Worm (Caenorhabditis elegans) whole organism, L2 larva: ENCODE data around the gene lir-3.

Source experiments
- C34F6.9 ChIP-seq: fragments of 150-350 bp; optimal IDR thresholded peaks from 2 replicates; lab custom pipeline; 2014; ENCODE audit warnings: missing biosample characterization, missing genetic modification characterization
- F13H6.1 ChIP-seq: sonication (generic microtip); optimal IDR thresholded peaks from 2 replicates; lab custom pipeline; 2016; ENCODE audit warnings: missing genetic modification characterization, missing compliant biosample characterization
- R02D3.7 ChIP-seq: fragments of 150-350 bp; optimal IDR thresholded peaks from 2 replicates; lab custom pipeline; 2014; ENCODE audit warnings: missing biosample characterization, missing genetic modification characterization
- ZK546.5 ChIP-seq: sonication (generic microtip); optimal IDR thresholded peaks from 2 replicates; lab custom pipeline; 2017; ENCODE audit warnings: missing biosample characterization, missing genetic modification characterization
- alr-1 ChIP-seq: fragments of 150-350 bp; optimal IDR thresholded peaks from 2 replicates; lab custom pipeline; 2014; ENCODE audit warnings: missing biosample characterization, missing genetic modification characterization
- aly-2 ChIP-seq: fragments of 150-350 bp; optimal IDR thresholded peaks from 2 replicates; lab custom pipeline; 2014; ENCODE audit warnings: missing biosample characterization, missing genetic modification characterization
- ama-1 ChIP-seq: fragments of 150-350 bp; optimal IDR thresholded peaks from 2 replicates; lab custom pipeline; 2018; ENCODE audit warnings: inconsistent platforms
- blmp-1 ChIP-seq: sonication (generic microtip); optimal IDR thresholded peaks from 2 replicates; lab custom pipeline; 2017; ENCODE audit warnings: missing genetic modification characterization, mild to moderate bottlenecking, missing compliant biosample characterization, antibody characterized with exemption, moderate library complexity; ENCODE audit not compliant: insufficient read depth
- ceh-16 ChIP-seq: fragments of 150-350 bp; optimal IDR thresholded peaks from 2 replicates; lab custom pipeline; 2014; ENCODE audit warnings: missing biosample characterization, missing genetic modification characterization
- ceh-82 ChIP-seq: fragments of 150-350 bp; optimal IDR thresholded peaks from 2 replicates; lab custom pipeline; 2014; ENCODE audit warnings: missing biosample characterization, missing genetic modification characterization
- crh-2 ChIP-seq: sonication (generic microtip); optimal IDR thresholded peaks from 2 replicates; lab custom pipeline; 2017; ENCODE audit warnings: missing biosample characterization, missing genetic modification characterization
- dmd-4 ChIP-seq: sonication (generic microtip); optimal IDR thresholded peaks from 2 replicates; lab custom pipeline; 2017; ENCODE audit warnings: missing biosample characterization, missing genetic modification characterization
- egl-27 ChIP-seq: sonication (generic microtip); optimal IDR thresholded peaks from 3 replicates; lab custom pipeline; 2017; ENCODE audit warnings: missing biosample characterization, missing genetic modification reagents, missing genetic modification characterization
- elt-1 ChIP-seq: fragments of 150-350 bp; optimal IDR thresholded peaks from 2 replicates; lab custom pipeline; 2014; ENCODE audit warnings: missing biosample characterization, missing genetic modification characterization
- elt-3 ChIP-seq: sonication (generic microtip); optimal IDR thresholded peaks from 2 replicates; lab custom pipeline; 2017; ENCODE audit warnings: missing biosample characterization, missing genetic modification characterization
- fos-1 ChIP-seq: fragments of 150-350 bp; optimal IDR thresholded peaks from 2 replicates; lab custom pipeline; 2014; ENCODE audit warnings: missing biosample characterization, missing genetic modification characterization
- gmeb-1 ChIP-seq: fragments of 150-350 bp; optimal IDR thresholded peaks from 2 replicates; lab custom pipeline; 2014; ENCODE audit warnings: missing biosample characterization, missing genetic modification characterization
- lin-11 ChIP-seq: fragments of 150-350 bp; sonication (generic microtip); optimal IDR thresholded peaks from 2 replicates; lab custom pipeline; 2014; ENCODE audit warnings: missing biosample characterization, missing genetic modification characterization, inconsistent platforms, mixed read lengths
- lin-13 ChIP-seq: fragments of 150-350 bp; optimal IDR thresholded peaks from 2 replicates; lab custom pipeline; 2014; ENCODE audit warnings: missing biosample characterization, missing genetic modification reagents, missing genetic modification characterization
- lin-39 ChIP-seq: fragments of 150-350 bp; optimal IDR thresholded peaks from 2 replicates; lab custom pipeline; 2014; ENCODE audit warnings: missing biosample characterization, missing genetic modification reagents, missing genetic modification characterization
- lsy-2 ChIP-seq, 2 experiments: fragments of 150-350 bp in 1 of 2; sonication (generic microtip) in 1 of 2; optimal IDR thresholded peaks; 2 replicates each; lab custom pipeline; 2014 to 2017; ENCODE audit warnings: missing biosample characterization in 2 of 2, missing genetic modification characterization in 2 of 2
- mab-5 ChIP-seq: fragments of 150-350 bp; optimal IDR thresholded peaks from 2 replicates; lab custom pipeline; 2014; ENCODE audit warnings: missing biosample characterization, missing genetic modification characterization
- mbf-1 ChIP-seq: sonication (generic microtip); optimal IDR thresholded peaks from 2 replicates; lab custom pipeline; 2017; ENCODE audit warnings: missing biosample characterization, missing genetic modification characterization
- mdl-1 ChIP-seq, 2 experiments: fragments of 150-350 bp in 1 of 2; sonication (generic microtip) in 1 of 2; optimal IDR thresholded peaks; 2 replicates each; lab custom pipeline; 2017; ENCODE audit warnings: missing biosample characterization in 2 of 2, missing genetic modification characterization in 2 of 2
- nhr-10 ChIP-seq: sonication (generic microtip); optimal IDR thresholded peaks from 2 replicates; lab custom pipeline; 2017; ENCODE audit warnings: missing biosample characterization, missing genetic modification characterization
- nhr-11 ChIP-seq: fragments of 150-350 bp; optimal IDR thresholded peaks from 2 replicates; lab custom pipeline; 2014; ENCODE audit warnings: missing biosample characterization, missing genetic modification characterization
- nhr-12 ChIP-seq: fragments of 150-350 bp; optimal IDR thresholded peaks from 2 replicates; lab custom pipeline; 2014; ENCODE audit warnings: missing biosample characterization, missing genetic modification characterization
- nhr-129 ChIP-seq: fragments of 150-350 bp; optimal IDR thresholded peaks from 2 replicates; lab custom pipeline; 2014; ENCODE audit warnings: missing biosample characterization, missing genetic modification characterization
- nhr-21 ChIP-seq: fragments of 150-350 bp; optimal IDR thresholded peaks from 2 replicates; lab custom pipeline; 2014; ENCODE audit warnings: missing biosample characterization, missing genetic modification characterization
- nhr-23 ChIP-seq: fragments of 150-350 bp; optimal IDR thresholded peaks from 2 replicates; lab custom pipeline; 2014; ENCODE audit warnings: missing biosample characterization, missing genetic modification reagents, missing genetic modification characterization
- nhr-237 ChIP-seq: fragments of 150-350 bp; optimal IDR thresholded peaks from 2 replicates; lab custom pipeline; 2014; ENCODE audit warnings: missing biosample characterization, missing genetic modification characterization
- nhr-25 ChIP-seq: fragments of 150-350 bp; sonication (generic microtip); optimal IDR thresholded peaks from 3 replicates; lab custom pipeline; 2014; ENCODE audit warnings: missing biosample characterization, missing genetic modification characterization
- nhr-6 ChIP-seq: fragments of 150-350 bp; optimal IDR thresholded peaks from 2 replicates; lab custom pipeline; 2014; ENCODE audit warnings: missing biosample characterization, missing genetic modification characterization
- nhr-77 ChIP-seq: fragments of 150-350 bp; optimal IDR thresholded peaks from 2 replicates; lab custom pipeline; 2014; ENCODE audit warnings: missing biosample characterization, missing genetic modification characterization
- sem-4 ChIP-seq: fragments of 150-350 bp; optimal IDR thresholded peaks from 2 replicates; lab custom pipeline; 2014; ENCODE audit warnings: missing biosample characterization, missing genetic modification reagents, missing genetic modification characterization
- skn-1 ChIP-seq: sonication (generic microtip); optimal IDR thresholded peaks from 2 replicates; lab custom pipeline; 2017; ENCODE audit warnings: missing biosample characterization, missing genetic modification characterization
- sma-3 ChIP-seq: sonication (generic microtip); optimal IDR thresholded peaks from 2 replicates; lab custom pipeline; 2016; ENCODE audit warnings: missing genetic modification reagents, missing genetic modification characterization, missing compliant biosample characterization
- sma-9 ChIP-seq, 2 experiments: fragments of 150-350 bp in 1 of 2; sonication (generic microtip) in 1 of 2; optimal IDR thresholded peaks; 2 replicates each; lab custom pipeline; 2014 to 2016; ENCODE audit warnings: missing genetic modification characterization in 2 of 2, mild to moderate bottlenecking in 1 of 2, missing biosample characterization in 1 of 2, missing compliant biosample characterization in 1 of 2, missing genetic modification reagents in 1 of 2, moderate library complexity in 1 of 2
- unc-39 ChIP-seq: fragments of 150-350 bp; optimal IDR thresholded peaks from 2 replicates; lab custom pipeline; 2014; ENCODE audit warnings: missing biosample characterization, missing genetic modification characterization
- unc-55 ChIP-seq: fragments of 150-350 bp; sonication (generic microtip); optimal IDR thresholded peaks from 3 replicates; lab custom pipeline; 2014; ENCODE audit warnings: missing biosample characterization, missing genetic modification reagents, missing genetic modification characterization
- unc-62 ChIP-seq: fragments of 150-350 bp; optimal IDR thresholded peaks from 2 replicates; lab custom pipeline; 2014; ENCODE audit warnings: missing biosample characterization, missing genetic modification reagents, missing genetic modification characterization
- zag-1 ChIP-seq: fragments of 150-350 bp; optimal IDR thresholded peaks from 2 replicates; lab custom pipeline; 2014; ENCODE audit warnings: missing biosample characterization, missing genetic modification characterization
- ztf-1 ChIP-seq: fragments of 200-800 bp; sonication (Bioruptor generic); conservative IDR thresholded peaks from 2 replicates; pipeline ENCODE4 v1.3.6; 2022; ENCODE audit warnings: missing genetic modification characterization, missing compliant biosample characterization
- ztf-11 ChIP-seq: sonication (generic microtip); optimal IDR thresholded peaks from 2 replicates; lab custom pipeline; 2017; ENCODE audit warnings: missing biosample characterization, missing genetic modification characterization
- ztf-4 ChIP-seq: fragments of 150-350 bp; optimal IDR thresholded peaks from 2 replicates; lab custom pipeline; 2014; ENCODE audit warnings: missing biosample characterization, missing genetic modification characterization

lir-3 gene

ce11 chrII:11184757-11185341 lies at the start of gene lir-3:
TSS of gene lir-3 (minus strand) at chrII:11184807.
- TF ChIP-seq unc-55 (GFP tag; lab: Kevin White, UChicago) (peak; percentile 36), sma-9 (GFP tag; optimal IDR thresholded peaks at IDR 0.05; lab: Kevin White, UChicago) (peak; percentile 7), sma-9 (tag; optimal IDR thresholded peaks at IDR 0.05; lab: Kevin White, UChicago) (no peak), lin-39 (tag; lab: Kevin White, UChicago) (no peak), nhr-12 (no peak), nhr-129 (peak; percentile 21), skn-1 (tag; lab: Kevin White, UChicago) (no peak), C34F6.9 (tag; lab: Kevin White, UChicago) (peak; percentile 52), lsy-2 (tag; optimal IDR thresholded peaks at IDR 0.05; lab: Kevin White, UChicago) (peak in 1 of 2 experiments; percentile 37), blmp-1 (tag; lab: Kevin White, UChicago) (no peak), sem-4 (tag; lab: Kevin White, UChicago) (no peak), F13H6.1 (tag; lab: Kevin White, UChicago) (peak; percentile 24)

ce11 chrII:11226379-11226778 lies 41.8 kb upstream of the lir-3 start, which contains the start of gene T06D8.2:
TSS of gene T06D8.2 (plus strand) at chrII:11226679.
- TF ChIP-seq nhr-21 (tag; lab: Kevin White, UChicago) (no peak), unc-39 (tag; lab: Kevin White, UChicago) (no peak), sma-3 (GFP tag; lab: Kevin White, UChicago) (no peak), sma-9 (GFP tag; optimal IDR thresholded peaks at IDR 0.05; lab: Kevin White, UChicago) (no peak), sma-9 (tag; optimal IDR thresholded peaks at IDR 0.05; lab: Kevin White, UChicago) (no peak), mbf-1 (tag; lab: Kevin White, UChicago) (no peak), elt-3 (tag; lab: Kevin White, UChicago) (no peak), ceh-16 (tag; lab: Kevin White, UChicago) (no peak), ztf-1 (GFP tag; lab: Robert Waterston, UW) (no peak), lin-13 (GFP tag; lab: Kevin White, UChicago) (no peak), nhr-77 (tag; lab: Kevin White, UChicago) (no peak)

ce11 chrII:11224045-11224481 lies 39.5 kb upstream of the lir-3 start:
- TF ChIP-seq nhr-23 (no peak), dmd-4 (no peak), nhr-12 (no peak), ceh-16 (tag; lab: Kevin White, UChicago) (peak; percentile 66), lin-13 (GFP tag; lab: Kevin White, UChicago) (peak; percentile 43), skn-1 (tag; lab: Kevin White, UChicago) (no peak), alr-1 (tag; lab: Kevin White, UChicago) (no peak), sma-9 (GFP tag; optimal IDR thresholded peaks at IDR 0.05; lab: Kevin White, UChicago) (peak; percentile 86), sma-9 (tag; optimal IDR thresholded peaks at IDR 0.05; lab: Kevin White, UChicago) (no peak), nhr-11 (no peak), blmp-1 (tag; lab: Kevin White, UChicago) (peak; percentile 24), fos-1 (peak; percentile 86), gmeb-1 (tag; lab: Kevin White, UChicago) (peak; percentile 82), elt-3 (tag; lab: Kevin White, UChicago) (no peak), nhr-129 (peak; percentile 46), sem-4 (tag; lab: Kevin White, UChicago) (no peak), unc-62 (no peak), unc-55 (GFP tag; lab: Kevin White, UChicago) (peak; percentile 67), ceh-82 (peak; percentile 22), nhr-6 (tag; lab: Kevin White, UChicago) (peak; percentile 37), mdl-1 (tag; optimal IDR thresholded peaks at IDR 0.05; lab: Kevin White, UChicago) (no peak), C34F6.9 (tag; lab: Kevin White, UChicago) (no peak), ZK546.5 (no peak), F13H6.1 (tag; lab: Kevin White, UChicago) (peak; percentile 59), ztf-11 (tag; lab: Kevin White, UChicago) (no peak), aly-2 (tag; lab: Kevin White, UChicago) (no peak), lin-39 (tag; lab: Kevin White, UChicago) (no peak), nhr-10 (tag; lab: Kevin White, UChicago) (peak; percentile 31), egl-27 (peak; percentile 70), mab-5 (tag; lab: Kevin White, UChicago) (peak; percentile 42), ztf-4 (tag; lab: Kevin White, UChicago) (no peak), nhr-25 (tag; lab: Kevin White, UChicago) (peak; percentile 43), lin-11 (tag; lab: Kevin White, UChicago) (peak; percentile 34), nhr-21 (tag; lab: Kevin White, UChicago) (peak; percentile 83), R02D3.7 (tag; lab: Kevin White, UChicago) (peak; percentile 19), nhr-237 (peak; percentile 47), nhr-77 (tag; lab: Kevin White, UChicago) (peak; percentile 58), ztf-1 (GFP tag; lab: Robert Waterston, UW) (no peak), ama-1 (lab: Kevin White, UChicago) (peak; percentile 97), crh-2 (peak; percentile 73), mbf-1 (tag; lab: Kevin White, UChicago) (no peak), zag-1 (tag; lab: Kevin White, UChicago) (peak; percentile 44), elt-1 (tag; lab: Kevin White, UChicago) (no peak)
